Worm (Caenorhabditis elegans) whole organism, L3 larva: ENCODE data around the gene elpc-2.

Experiments used
- R02D3.7 ChIP-seq: fragments of 150-350 bp; optimal IDR thresholded peaks from 2 replicates; lab custom pipeline; 2014; ENCODE audit warnings: missing biosample characterization, missing genetic modification characterization
- ZK546.5 ChIP-seq: sonication (generic microtip); optimal IDR thresholded peaks from 2 replicates; lab custom pipeline; 2017; ENCODE audit warnings: missing biosample characterization, missing genetic modification characterization
- aly-2 ChIP-seq: fragments of 150-350 bp; optimal IDR thresholded peaks from 2 replicates; lab custom pipeline; 2014; ENCODE audit warnings: missing biosample characterization, missing genetic modification characterization
- ama-1 ChIP-seq: fragments of 150-350 bp; optimal IDR thresholded peaks from 2 replicates; lab custom pipeline; 2018
- ceh-16 ChIP-seq: sonication (generic microtip); optimal IDR thresholded peaks from 2 replicates; lab custom pipeline; 2017; ENCODE audit warnings: missing biosample characterization, missing genetic modification characterization
- ceh-28 ChIP-seq: fragments of 150-350 bp; optimal IDR thresholded peaks from 2 replicates; lab custom pipeline; 2014; ENCODE audit warnings: missing biosample characterization, missing genetic modification reagents, missing genetic modification characterization
- ceh-82 ChIP-seq: fragments of 150-350 bp; optimal IDR thresholded peaks from 2 replicates; lab custom pipeline; 2014; ENCODE audit warnings: missing biosample characterization, missing genetic modification characterization
- ceh-9 ChIP-seq: sonication (generic microtip); optimal IDR thresholded peaks from 2 replicates; lab custom pipeline; 2018; ENCODE audit warnings: missing biosample characterization, missing genetic modification characterization
- daf-12 ChIP-seq: fragments of 150-350 bp; optimal IDR thresholded peaks from 2 replicates; lab custom pipeline; 2014; ENCODE audit warnings: missing biosample characterization, missing genetic modification reagents, missing genetic modification characterization
- egl-27 ChIP-seq: sonication (generic microtip); optimal IDR thresholded peaks from 4 replicates; lab custom pipeline; 2017; ENCODE audit warnings: missing biosample characterization, missing genetic modification reagents, missing genetic modification characterization
- egl-5 ChIP-seq: fragments of 150-350 bp; optimal IDR thresholded peaks from 2 replicates; lab custom pipeline; 2017; ENCODE audit warnings: missing biosample characterization, missing genetic modification reagents, missing genetic modification characterization, inconsistent platforms
- elt-1 ChIP-seq: fragments of 150-350 bp; optimal IDR thresholded peaks from 2 replicates; lab custom pipeline; 2014; ENCODE audit warnings: missing biosample characterization, missing genetic modification characterization
- elt-2 ChIP-seq: sonication (generic microtip); optimal IDR thresholded peaks from 2 replicates; lab custom pipeline; 2016; ENCODE audit warnings: missing genetic modification reagents, mild to moderate bottlenecking, missing genetic modification characterization, missing compliant biosample characterization
- elt-3 ChIP-seq, 3 experiments: fragments of 150-350 bp in 1 of 3; sonication (generic microtip) in 2 of 3; optimal IDR thresholded peaks; 2 replicates in 2 of 3; 4 replicates in 1 of 3; lab custom pipeline; 2014 to 2017; ENCODE audit warnings: missing biosample characterization in 3 of 3, missing genetic modification characterization in 3 of 3
- eor-1 ChIP-seq, 2 experiments: fragments of 150-350 bp; optimal IDR thresholded peaks; 2 replicates each; lab custom pipeline; 2014 to 2018; ENCODE audit warnings: missing biosample characterization in 2 of 2, missing genetic modification characterization in 2 of 2
- fkh-10 ChIP-seq: sonication (generic microtip); optimal IDR thresholded peaks from 2 replicates; lab custom pipeline; 2017; ENCODE audit warnings: missing biosample characterization, missing genetic modification reagents, missing genetic modification characterization
- fkh-2 ChIP-seq: fragments of 150-350 bp; optimal IDR thresholded peaks from 2 replicates; lab custom pipeline; 2014; ENCODE audit warnings: missing biosample characterization, missing genetic modification reagents, missing genetic modification characterization
- fos-1 ChIP-seq: fragments of 150-350 bp; optimal IDR thresholded peaks from 2 replicates; lab custom pipeline; 2014; ENCODE audit warnings: missing biosample characterization, missing genetic modification characterization
- hmg-11 ChIP-seq: sonication (generic microtip); optimal IDR thresholded peaks from 2 replicates; lab custom pipeline; 2016; ENCODE audit warnings: missing genetic modification characterization, missing compliant biosample characterization
- jun-1 ChIP-seq: fragments of 150-350 bp; optimal IDR thresholded peaks from 2 replicates; lab custom pipeline; 2014; ENCODE audit warnings: missing biosample characterization, missing genetic modification reagents, missing genetic modification characterization
- lin-15B ChIP-seq: fragments of 150-350 bp; optimal IDR thresholded peaks from 2 replicates; lab custom pipeline; 2014; ENCODE audit warnings: missing biosample characterization, missing genetic modification characterization
- lin-39 ChIP-seq: fragments of 150-350 bp; optimal IDR thresholded peaks from 2 replicates; lab custom pipeline; 2018; ENCODE audit warnings: missing biosample characterization, missing genetic modification reagents, missing genetic modification characterization
- lsy-12 ChIP-seq: sonication (generic microtip); optimal IDR thresholded peaks from 2 replicates; lab custom pipeline; 2016; ENCODE audit warnings: mild to moderate bottlenecking, missing genetic modification characterization, missing compliant biosample characterization
- mdl-1 ChIP-seq: fragments of 150-350 bp; optimal IDR thresholded peaks from 2 replicates; lab custom pipeline; 2014; ENCODE audit warnings: missing biosample characterization, missing genetic modification characterization
- mml-1 ChIP-seq: fragments of 150-350 bp; sonication (generic microtip); optimal IDR thresholded peaks from 3 replicates; lab custom pipeline; 2014; ENCODE audit warnings: missing biosample characterization, missing genetic modification characterization
- nfya-1 ChIP-seq: sonication (generic microtip); optimal IDR thresholded peaks from 2 replicates; lab custom pipeline; 2017; ENCODE audit warnings: missing genetic modification characterization, mild to moderate bottlenecking, missing compliant biosample characterization, antibody characterized with exemption, moderate library complexity; ENCODE audit not compliant: insufficient read depth
- nhr-11 ChIP-seq: fragments of 150-350 bp; optimal IDR thresholded peaks from 2 replicates; lab custom pipeline; 2014; ENCODE audit warnings: missing biosample characterization, missing genetic modification characterization
- nhr-12 ChIP-seq: fragments of 150-350 bp; optimal IDR thresholded peaks from 2 replicates; lab custom pipeline; 2014; ENCODE audit warnings: missing biosample characterization, missing genetic modification characterization
- nhr-23 ChIP-seq: fragments of 150-350 bp; optimal IDR thresholded peaks from 2 replicates; lab custom pipeline; 2014; ENCODE audit warnings: missing biosample characterization, missing genetic modification reagents, missing genetic modification characterization
- nhr-237 ChIP-seq: fragments of 150-350 bp; optimal IDR thresholded peaks from 2 replicates; lab custom pipeline; 2014; ENCODE audit warnings: missing biosample characterization, missing genetic modification characterization
- nhr-25 ChIP-seq: sonication (generic microtip); optimal IDR thresholded peaks from 2 replicates; lab custom pipeline; 2017; ENCODE audit warnings: missing biosample characterization, missing genetic modification characterization
- nhr-28 ChIP-seq: fragments of 150-350 bp; optimal IDR thresholded peaks from 2 replicates; lab custom pipeline; 2014; ENCODE audit warnings: missing biosample characterization, missing genetic modification characterization
- nhr-43 ChIP-seq: sonication (generic microtip); optimal IDR thresholded peaks from 2 replicates; lab custom pipeline; 2016; ENCODE audit warnings: mild to moderate bottlenecking, missing genetic modification characterization, missing compliant biosample characterization; ENCODE audit not compliant: poor library complexity, severe bottlenecking
- nhr-67 ChIP-seq: fragments of 150-350 bp; optimal IDR thresholded peaks from 2 replicates; lab custom pipeline; 2014; ENCODE audit warnings: missing biosample characterization, missing genetic modification characterization
- nhr-76 ChIP-seq: fragments of 150-350 bp; sonication (generic microtip); optimal IDR thresholded peaks from 5 replicates; lab custom pipeline; 2014; ENCODE audit warnings: missing biosample characterization, missing genetic modification characterization
- nhr-77 ChIP-seq: fragments of 150-350 bp; optimal IDR thresholded peaks from 2 replicates; lab custom pipeline; 2014; ENCODE audit warnings: missing biosample characterization, missing genetic modification characterization
- pha-4 ChIP-seq: fragments of 150-350 bp; optimal IDR thresholded peaks from 2 replicates; lab custom pipeline; 2014; ENCODE audit warnings: missing biosample characterization, missing genetic modification reagents, missing genetic modification characterization
- pqm-1 ChIP-seq: fragments of 150-350 bp; optimal IDR thresholded peaks from 2 replicates; lab custom pipeline; 2017; ENCODE audit warnings: missing biosample characterization, missing genetic modification characterization, inconsistent platforms
- sea-2 ChIP-seq: fragments of 150-350 bp; sonication (generic microtip); optimal IDR thresholded peaks from 4 replicates; lab custom pipeline; 2014; ENCODE audit warnings: missing biosample characterization, missing genetic modification reagents, missing genetic modification characterization
- skn-1 ChIP-seq: fragments of 150-350 bp; optimal IDR thresholded peaks from 2 replicates; lab custom pipeline; 2014; ENCODE audit warnings: missing biosample characterization, missing genetic modification characterization
- snpc-4 ChIP-seq: fragments of 150-350 bp; optimal IDR thresholded peaks from 2 replicates; lab custom pipeline; 2014; ENCODE audit warnings: missing biosample characterization, missing genetic modification characterization
- tbx-2 ChIP-seq: sonication (generic microtip); optimal IDR thresholded peaks from 2 replicates; lab custom pipeline; 2016; ENCODE audit warnings: mild to moderate bottlenecking, missing genetic modification characterization, missing compliant biosample characterization
- unc-39 ChIP-seq: sonication (generic microtip); optimal IDR thresholded peaks from 4 replicates; lab custom pipeline; 2017; ENCODE audit warnings: missing biosample characterization, missing genetic modification characterization
- unc-62 ChIP-seq: fragments of 150-350 bp; sonication (generic microtip); optimal IDR thresholded peaks from 4 replicates; lab custom pipeline; 2014; ENCODE audit warnings: missing biosample characterization, missing genetic modification reagents, missing genetic modification characterization
- zag-1 ChIP-seq: fragments of 150-350 bp; optimal IDR thresholded peaks from 2 replicates; lab custom pipeline; 2014; ENCODE audit warnings: missing biosample characterization, missing genetic modification characterization
- ztf-11 ChIP-seq: fragments of 150-350 bp; optimal IDR thresholded peaks from 2 replicates; lab custom pipeline; 2014; ENCODE audit warnings: missing biosample characterization, missing genetic modification characterization
- ztf-4 ChIP-seq: fragments of 150-350 bp; optimal IDR thresholded peaks from 2 replicates; lab custom pipeline; 2014; ENCODE audit warnings: missing biosample characterization, missing genetic modification characterization

elpc-2 gene

ce11 chrIII:12711682-12712081 is 38.2 kb downstream of the elpc-2 start:
- no peak for TF ChIP-seq fkh-10 (GFP tag; lab: Kevin White, UChicago)

- TF ChIP-seq zag-1 (tag; lab: Kevin White, UChicago) = no peak
- peak; percentile 59 for TF ChIP-seq nfya-1 (tag; lab: Kevin White, UChicago)
- TF ChIP-seq nhr-12 (tag; lab: Kevin White, UChicago) = no peak
- TF ChIP-seq fos-1 (tag; lab: Kevin White, UChicago) = no peak
- TF ChIP-seq nhr-23 (tag; lab: Kevin White, UChicago) = no peak
- peak; percentile 83 for TF ChIP-seq ama-1 (lab: Kevin White, UChicago)
- TF ChIP-seq nhr-77 (tag; lab: Kevin White, UChicago) = no peak
- TF ChIP-seq ZK546.5 = no peak
- no peak for TF ChIP-seq sea-2 (GFP tag; lab: Kevin White, UChicago)
- no peak for TF ChIP-seq nhr-25 (tag; lab: Kevin White, UChicago)
- TF ChIP-seq ztf-4 (tag; lab: Kevin White, UChicago) = no peak
- TF ChIP-seq nhr-28 (tag; lab: Kevin White, UChicago) = no peak
- no peak for TF ChIP-seq unc-39 (tag; lab: Kevin White, UChicago)
- TF ChIP-seq daf-12 (tag; lab: Kevin White, UChicago) = no peak
- TF ChIP-seq nhr-76 (tag; lab: Kevin White, UChicago) = no peak
- no peak for TF ChIP-seq skn-1 (tag; lab: Kevin White, UChicago)
- TF ChIP-seq lin-39 = peak; percentile 67
- TF ChIP-seq unc-62 (GFP tag; lab: Kevin White, UChicago) = no peak
- TF ChIP-seq hmg-11 (tag; lab: Kevin White, UChicago) = peak; percentile 66
- no peak for TF ChIP-seq nhr-237 (tag; lab: Kevin White, UChicago)
- no peak for TF ChIP-seq ceh-82 (tag; lab: Kevin White, UChicago)
- TF ChIP-seq aly-2 (tag; lab: Kevin White, UChicago) = no peak
- no peak for TF ChIP-seq egl-5 (tag; lab: Kevin White, UChicago)
- no peak for TF ChIP-seq nhr-43 (tag; lab: Kevin White, UChicago)
- TF ChIP-seq fkh-2 = no peak
- no peak for TF ChIP-seq pqm-1 (tag; lab: Kevin White, UChicago)
- peak; percentile 8 for TF ChIP-seq pha-4 (tag; lab: Kevin White, UChicago)
- TF ChIP-seq eor-1 (tag; optimal IDR thresholded peaks at IDR 0.05; lab: Kevin White, UChicago) = no peak
- no peak for TF ChIP-seq elt-3 (tag; optimal IDR thresholded peaks at IDR 0.05; lab: Kevin White, UChicago)
- no peak for TF ChIP-seq lin-15B (tag; lab: Kevin White, UChicago)
- no peak for TF ChIP-seq mml-1 (tag; lab: Kevin White, UChicago)
- TF ChIP-seq R02D3.7 (tag; lab: Kevin White, UChicago) = no peak
- TF ChIP-seq elt-1 (tag; lab: Kevin White, UChicago) = no peak
- TF ChIP-seq egl-27 (tag; lab: Kevin White, UChicago) = no peak
- TF ChIP-seq ceh-16 (tag; lab: Kevin White, UChicago) = no peak
- no peak for TF ChIP-seq lsy-12 (tag; lab: Kevin White, UChicago)
- no peak for TF ChIP-seq ztf-11
- no peak for TF ChIP-seq fkh-10 (GFP tag; lab: Kevin White, UChicago)
- peak; percentile 8 for TF ChIP-seq snpc-4 (tag; lab: Kevin White, UChicago)
- TF ChIP-seq ceh-28 (tag; lab: Kevin White, UChicago) = no peak
- TF ChIP-seq ceh-9 (tag; lab: Kevin White, UChicago) = no peak
- TF ChIP-seq nhr-67 (tag; lab: Kevin White, UChicago) = no peak
- TF ChIP-seq elt-2 = peak; percentile 4
- no peak for TF ChIP-seq mdl-1
- no peak for TF ChIP-seq tbx-2 (tag; lab: Kevin White, UChicago)
- TF ChIP-seq jun-1 (tag; lab: Kevin White, UChicago) = no peak
- TF ChIP-seq nhr-11 (tag; lab: Kevin White, UChicago) = no peak
These were observed 40.4 kb downstream of the elpc-2 start for ce11 chrIII:12713862-12714261.
